Fruit fly (Drosophila melanogaster) whole organism, embryonic: Measurements from ENCODE around the gene CG1764.

ENCODE experiments used
- CG10267 ChIP-seq: fragments of 200-800 bp; sonication (Bioruptor generic); optimal IDR thresholded peaks from 2 replicates; lab custom pipeline; 2018; ENCODE audit warnings: missing biosample characterization, mild to moderate bottlenecking, missing genetic modification characterization, moderate library complexity
- CG10431 ChIP-seq: fragments of 200-800 bp; sonication (Bioruptor generic); optimal IDR thresholded peaks from 3 replicates; lab custom pipeline; 2018; ENCODE audit warnings: missing biosample characterization, mild to moderate bottlenecking, missing genetic modification characterization
- CG12071 ChIP-seq: fragments of 200-800 bp; sonication (Bioruptor generic); optimal IDR thresholded peaks from 3 replicates; lab custom pipeline; 2018; ENCODE audit warnings: missing biosample characterization, mild to moderate bottlenecking, missing genetic modification characterization
- CG15479 ChIP-seq: fragments of 200-800 bp; sonication (Bioruptor generic); optimal IDR thresholded peaks from 3 replicates; lab custom pipeline; 2019; ENCODE audit warnings: missing biosample characterization, mild to moderate bottlenecking, missing genetic modification characterization, moderate library complexity
- CG2120 ChIP-seq: fragments of 200-800 bp; sonication (Bioruptor generic); optimal IDR thresholded peaks from 3 replicates; lab custom pipeline; 2016; ENCODE audit warnings: missing biosample characterization, missing genetic modification characterization
- CG2712 ChIP-seq: fragments of 200-800 bp; optimal IDR thresholded peaks from 3 replicates; lab custom pipeline; 2019; ENCODE audit warnings: missing biosample characterization, mild to moderate bottlenecking, missing genetic modification characterization, moderate library complexity
- CG30020 ChIP-seq: fragments of 200-800 bp; optimal IDR thresholded peaks from 2 replicates; lab custom pipeline; 2019; ENCODE audit warnings: missing biosample characterization, mild to moderate bottlenecking, missing genetic modification characterization, moderate library complexity
- CG33213 ChIP-seq: fragments of 200-800 bp; sonication (Bioruptor generic); optimal IDR thresholded peaks from 3 replicates; lab custom pipeline; 2016; ENCODE audit warnings: missing biosample characterization, missing genetic modification characterization
- CG4328 ChIP-seq: fragments of 200-800 bp; sonication (Bioruptor generic); optimal IDR thresholded peaks from 3 replicates; lab custom pipeline; 2017; ENCODE audit warnings: missing biosample characterization, missing genetic modification reagents, missing genetic modification characterization
- CG6654 ChIP-seq: fragments of 200-800 bp; sonication (Bioruptor generic); optimal IDR thresholded peaks from 2 replicates; lab custom pipeline; 2017; ENCODE audit warnings: missing biosample characterization, mild to moderate bottlenecking, missing genetic modification characterization
- CG7357 ChIP-seq: fragments of 200-800 bp; sonication (Bioruptor generic); IDR thresholded peaks from 3 replicates; pipeline ENCODE4 v1.3.6; 2022; ENCODE audit warnings: missing biosample characterization, missing genetic modification characterization
- CG7372 ChIP-seq: fragments of 200-800 bp; sonication (Bioruptor generic); IDR thresholded peaks from 2 replicates; pipeline ENCODE4 v1.3.6; 2022; ENCODE audit warnings: missing biosample characterization, missing genetic modification characterization
- CG7963 ChIP-seq: fragments of 200-800 bp; sonication (Bioruptor generic); IDR thresholded peaks from 3 replicates; pipeline ENCODE4 v1.3.6; 2022; ENCODE audit warnings: missing biosample characterization, missing genetic modification characterization; ENCODE audit not compliant: partially characterized antibody
- CG8478 ChIP-seq: fragments of >200 bp; optimal IDR thresholded peaks from 2 replicates; lab custom pipeline; 2018
- CG8944 ChIP-seq: fragments of 200-800 bp; sonication (Bioruptor generic); optimal IDR thresholded peaks from 3 replicates; lab custom pipeline; 2016; ENCODE audit warnings: missing biosample characterization, missing genetic modification characterization
- CG9215 ChIP-seq: fragments of 200-800 bp; sonication (Bioruptor generic); IDR thresholded peaks from 2 replicates; pipeline ENCODE4 v1.3.6; 2022; ENCODE audit warnings: missing biosample characterization, missing genetic modification characterization
- CG9876 ChIP-seq: fragments of 200-800 bp; sonication (Bioruptor generic); optimal IDR thresholded peaks from 2 replicates; lab custom pipeline; 2016; ENCODE audit warnings: missing biosample characterization, missing genetic modification characterization
- CoRest ChIP-seq: fragments of 200-800 bp; sonication (Bioruptor generic); optimal IDR thresholded peaks from 3 replicates; lab custom pipeline; 2018; ENCODE audit warnings: missing biosample characterization, mild to moderate bottlenecking, missing genetic modification characterization, moderate library complexity
- Doc2 ChIP-seq: fragments of 200-800 bp; sonication (Bioruptor generic); IDR thresholded peaks from 2 replicates; pipeline ENCODE4 v1.3.6; 2022; ENCODE audit warnings: missing biosample characterization, missing genetic modification characterization
- GATAe ChIP-seq: fragments of 200-800 bp; sonication (Bioruptor generic); conservative IDR thresholded peaks from 2 replicates; pipeline ENCODE4 v1.3.6; 2022; ENCODE audit warnings: missing biosample characterization, missing genetic modification characterization
- Gug ChIP-seq: fragments of 200-800 bp; sonication (Bioruptor generic); IDR thresholded peaks from 4 replicates; pipeline ENCODE4 v1.3.6; 2022; ENCODE audit warnings: missing biosample characterization, missing genetic modification characterization
- H2.0 ChIP-seq: fragments of 200-800 bp; sonication (Bioruptor generic); IDR thresholded peaks from 2 replicates; pipeline ENCODE4 v1.3.6; 2022; ENCODE audit warnings: missing biosample characterization, missing genetic modification characterization
- Med ChIP-seq: fragments of 200-800 bp; sonication (Bioruptor generic); peaks from one replicate; lab custom pipeline; 2016; ENCODE audit warnings: missing biosample characterization, missing genetic modification characterization, mild to moderate bottlenecking, inconsistent platforms, moderate library complexity
- Oaz ChIP-seq: fragments of 200-800 bp; sonication (Bioruptor generic); IDR thresholded peaks from 2 replicates; pipeline ENCODE4 v1.3.6; 2022; ENCODE audit warnings: missing biosample characterization, missing genetic modification characterization
- Spps ChIP-seq: fragments of 200-800 bp; sonication (Bioruptor generic); optimal IDR thresholded peaks from 2 replicates; lab custom pipeline; 2018; ENCODE audit warnings: missing biosample characterization, mild to moderate bottlenecking, missing genetic modification characterization
- TFAM ChIP-seq: fragments of 200-800 bp; sonication (Bioruptor generic); optimal IDR thresholded peaks from 2 replicates; lab custom pipeline; 2017; ENCODE audit warnings: missing biosample characterization, missing genetic modification characterization, inconsistent platforms
- Trl ChIP-seq, 3 experiments: fragments of >200 bp in 2 of 3; fragments of 200-800 bp in 1 of 3; sonication (Bioruptor generic) in 1 of 3; optimal IDR thresholded peaks; 2 replicates in 1 of 3; 3 replicates in 2 of 3; lab custom pipeline; 2016 to 2017; ENCODE audit warnings: missing biosample characterization in 1 of 3, missing genetic modification characterization in 1 of 3
- Usf ChIP-seq: fragments of 200-800 bp; sonication (Bioruptor generic); optimal IDR thresholded peaks from 2 replicates; lab custom pipeline; 2017; ENCODE audit warnings: missing genotype, missing biosample characterization, missing genetic modification characterization
- al ChIP-seq: fragments of 200-800 bp; sonication (Bioruptor generic); IDR thresholded peaks from 2 replicates; pipeline ENCODE4 v1.3.6; 2022; ENCODE audit warnings: missing biosample characterization, missing genetic modification characterization
- aop ChIP-seq: fragments of 200-800 bp; sonication (Bioruptor generic); IDR thresholded peaks from 2 replicates; pipeline ENCODE4 v1.3.6; 2022; ENCODE audit warnings: missing biosample characterization, missing genetic modification characterization
- ara ChIP-seq: fragments of 200-800 bp; sonication (Bioruptor generic); IDR thresholded peaks from 2 replicates; pipeline ENCODE4 v1.3.6; 2022; ENCODE audit warnings: missing biosample characterization, missing genetic modification characterization
- ase ChIP-seq: fragments of 200-800 bp; sonication (Bioruptor generic); IDR thresholded peaks from 3 replicates; pipeline ENCODE4 v1.3.6; 2022; ENCODE audit warnings: missing biosample characterization, missing genetic modification characterization
- az2 ChIP-seq: fragments of 200-800 bp; sonication (Bioruptor generic); optimal IDR thresholded peaks from 3 replicates; lab custom pipeline; 2016; ENCODE audit warnings: missing biosample characterization, missing genetic modification characterization
- bigmax ChIP-seq: fragments of 200-800 bp; sonication (Bioruptor generic); optimal IDR thresholded peaks from 2 replicates; lab custom pipeline; 2018; ENCODE audit warnings: missing biosample characterization, mild to moderate bottlenecking, missing genetic modification characterization
- bsh ChIP-seq, 2 experiments: fragments of 200-800 bp; sonication (Bioruptor generic); optimal IDR thresholded peaks; 2 replicates each; lab custom pipeline; 2017 to 2018; ENCODE audit warnings: mild to moderate bottlenecking in 2 of 2, missing biosample characterization in 2 of 2, missing genetic modification characterization in 2 of 2, moderate library complexity in 1 of 2
- crol ChIP-seq: fragments of 200-800 bp; sonication (Bioruptor generic); IDR thresholded peaks from 2 replicates; pipeline ENCODE4 v1.3.6; 2022; ENCODE audit warnings: missing biosample characterization, missing genetic modification characterization
- crp ChIP-seq, 2 experiments: fragments of 200-800 bp; sonication (Bioruptor generic); optimal IDR thresholded peaks; 2 replicates in 1 of 2; 3 replicates in 1 of 2; lab custom pipeline; 2017; ENCODE audit warnings: missing biosample characterization in 2 of 2, missing genetic modification characterization in 2 of 2, mild to moderate bottlenecking in 1 of 2, moderate library complexity in 1 of 2
- dimm ChIP-seq: fragments of 200-800 bp; sonication (Bioruptor generic); IDR thresholded peaks from 2 replicates; pipeline ENCODE4 v1.3.6; 2022; ENCODE audit warnings: missing biosample characterization, missing genetic modification characterization
- ewg ChIP-seq: fragments of 200-800 bp; sonication (Bioruptor generic); optimal IDR thresholded peaks from 3 replicates; lab custom pipeline; 2017; ENCODE audit warnings: mild to moderate bottlenecking, missing biosample characterization, missing genetic modification reagents, missing genetic modification characterization
- exex ChIP-seq: fragments of 200-800 bp; sonication (Bioruptor generic); optimal IDR thresholded peaks from 4 replicates; lab custom pipeline; 2018; ENCODE audit warnings: missing biosample characterization, mild to moderate bottlenecking, missing genetic modification characterization, moderate library complexity
- gcm2 ChIP-seq: fragments of 200-800 bp; sonication (Bioruptor generic); optimal IDR thresholded peaks from 2 replicates; lab custom pipeline; 2016; ENCODE audit warnings: missing biosample characterization, missing genetic modification characterization
- h ChIP-seq: fragments of >200 bp; optimal IDR thresholded peaks from 2 replicates; lab custom pipeline; 2017
- hb ChIP-seq: fragments of 200-800 bp; sonication (Bioruptor generic); IDR thresholded peaks from 3 replicates; pipeline ENCODE4 v1.3.6; 2022; ENCODE audit warnings: missing biosample characterization, missing genetic modification characterization; ENCODE audit not compliant: partially characterized antibody
- ind ChIP-seq: fragments of 200-800 bp; sonication (Bioruptor generic); optimal IDR thresholded peaks from 3 replicates; lab custom pipeline; 2016; ENCODE audit warnings: missing biosample characterization, missing genetic modification characterization
- luna ChIP-seq: fragments of 200-800 bp; sonication (Bioruptor generic); optimal IDR thresholded peaks from 2 replicates; lab custom pipeline; 2016; ENCODE audit warnings: missing biosample characterization, missing genetic modification characterization
- odd ChIP-seq: fragments of 200-800 bp; sonication (Bioruptor generic); optimal IDR thresholded peaks from 2 replicates; lab custom pipeline; 2017; ENCODE audit warnings: missing biosample characterization, mild to moderate bottlenecking, missing genetic modification characterization
- rib ChIP-seq: fragments of 200-800 bp; sonication (Bioruptor generic); IDR thresholded peaks from 2 replicates; pipeline ENCODE4 v1.3.6; 2022; ENCODE audit warnings: missing biosample characterization, missing genetic modification characterization
- sens-2 ChIP-seq: fragments of 200-800 bp; sonication (Bioruptor generic); IDR thresholded peaks from 2 replicates; pipeline ENCODE4 v1.3.6; 2022; ENCODE audit warnings: missing biosample characterization, missing genetic modification characterization
- slou ChIP-seq: fragments of 200-800 bp; sonication (Bioruptor generic); optimal IDR thresholded peaks from 3 replicates; lab custom pipeline; 2016; ENCODE audit warnings: missing biosample characterization, missing genetic modification characterization
- sna ChIP-seq: fragments of 200-800 bp; sonication (Bioruptor generic); IDR thresholded peaks from 2 replicates; pipeline ENCODE4 v1.3.6; 2022; ENCODE audit warnings: missing biosample characterization, missing genetic modification characterization; ENCODE audit not compliant: partially characterized antibody
- wdn ChIP-seq: fragments of 200-800 bp; sonication (Bioruptor generic); IDR thresholded peaks from 2 replicates; pipeline ENCODE4 v1.3.6; 2022; ENCODE audit warnings: missing biosample characterization, missing genetic modification characterization
- zf30C ChIP-seq: fragments of 200-800 bp; sonication (Bioruptor generic); optimal IDR thresholded peaks from 3 replicates; lab custom pipeline; 2018; ENCODE audit warnings: missing biosample characterization, mild to moderate bottlenecking, missing genetic modification characterization

CG1764 gene

DNA sequence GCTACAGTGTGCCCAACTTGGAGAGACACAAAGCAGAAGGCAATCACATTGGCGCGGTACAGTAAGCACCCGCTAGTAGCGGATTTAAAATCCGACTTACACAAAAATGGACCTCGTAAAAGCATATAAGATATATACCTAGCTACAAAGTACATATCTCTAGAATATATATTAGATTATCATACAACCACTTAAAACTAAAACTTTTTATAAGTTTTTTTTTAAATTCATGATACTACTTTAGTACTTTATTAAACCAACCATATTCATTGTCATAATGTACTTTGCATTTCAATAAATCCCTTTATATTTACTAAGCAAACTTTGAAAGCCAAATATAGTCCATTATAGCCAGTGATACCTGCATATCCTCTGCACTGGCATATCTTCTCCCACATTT lies 27.1 kb downstream of the CG1764 start (continued):
- TF ChIP-seq bsh (GFP tag; optimal IDR thresholded peaks at IDR 0.05; lab: Kevin White, UChicago) = peak; percentile 46 to 57
- no peak for TF ChIP-seq CG9876 (GFP tag; lab: Kevin White, UChicago)
- TF ChIP-seq CG12071 (GFP tag; lab: Kevin White, UChicago) = no peak
- no peak for TF ChIP-seq exex (tag; lab: Kevin White, UChicago)
- TF ChIP-seq bigmax = no peak
- no peak for TF ChIP-seq hb (GFP tag; lab: Robert Waterston, UW)
- TF ChIP-seq CG8478 = no peak
- peak; percentile 28; the same call in 1 of the 2 replicates for TF ChIP-seq al
- no peak for TF ChIP-seq CG4328 (GFP tag; lab: Kevin White, UChicago)
- no peak for TF ChIP-seq Doc2 (GFP tag; lab: Robert Waterston, UW)
- TF ChIP-seq sens-2 = no peak
- TF ChIP-seq TFAM = no peak
- TF ChIP-seq ind = peak; percentile 55
- TF ChIP-seq luna (GFP tag; lab: Kevin White, UChicago) = no peak
- no peak for TF ChIP-seq CG15479
- no peak for TF ChIP-seq wdn (GFP tag; lab: Robert Waterston, UW)
- no peak for TF ChIP-seq odd (GFP tag; lab: Kevin White, UChicago)
- TF ChIP-seq Gug (GFP tag; lab: Robert Waterston, UW) = 0 out of 4 replicates have a peak, but pooled peaks have one; percentile 20
- no peak for TF ChIP-seq CG10431 (GFP tag; lab: Kevin White, UChicago)
- TF ChIP-seq crp (GFP tag; optimal IDR thresholded peaks at IDR 0.05; lab: Kevin White, UChicago) = no peak
- TF ChIP-seq CG8944 (GFP tag; lab: Kevin White, UChicago) = no peak
- TF ChIP-seq slou (GFP tag; lab: Kevin White, UChicago) = no peak
- TF ChIP-seq rib (GFP tag; lab: Robert Waterston, UW) = no peak
- no peak for TF ChIP-seq h (lab: Kevin White, UChicago)
- peak; percentile 2 for TF ChIP-seq CG30020 (tag; lab: Kevin White, UChicago)
- no peak for TF ChIP-seq CG7372 (GFP tag; lab: Robert Waterston, UW)
- no peak for TF ChIP-seq Oaz (GFP tag; lab: Robert Waterston, UW)
- TF ChIP-seq CG9215 = 0 out of 2 replicates have a peak, but pooled peaks have one; percentile 35
- TF ChIP-seq dimm = no peak
- peak; percentile 49 for TF ChIP-seq az2 (GFP tag; lab: Kevin White, UChicago)
- peak; percentile 72 for TF ChIP-seq CG2712 (tag; lab: Kevin White, UChicago)
- no peak for TF ChIP-seq GATAe (GFP tag; lab: Robert Waterston, UW)
- TF ChIP-seq Usf = peak; percentile 27
- TF ChIP-seq ase = no peak
- peak; percentile 19 for TF ChIP-seq CG10267 (tag; lab: Kevin White, UChicago)
- TF ChIP-seq aop (GFP tag; lab: Robert Waterston, UW) = no peak
- TF ChIP-seq CG33213 = no peak
- TF ChIP-seq zf30C (GFP tag; lab: Kevin White, UChicago) = no peak
- no peak for TF ChIP-seq Spps (tag; lab: Kevin White, UChicago)
- TF ChIP-seq CG2120 (GFP tag; lab: Kevin White, UChicago) = no peak
- TF ChIP-seq sna (GFP tag; lab: Robert Waterston, UW) = no peak
- no peak for TF ChIP-seq CG7963 (GFP tag; lab: Robert Waterston, UW)
- TF ChIP-seq CG7357 = peak; percentile 41; the same call in 1 of the 3 replicates
- peak in 1 of 2 experiments; percentile 4 for TF ChIP-seq Trl (optimal IDR thresholded peaks at IDR 0.05; lab: Kevin White, UChicago)
- no peak for TF ChIP-seq Trl (GFP tag; optimal IDR thresholded peaks at IDR 0.05; lab: Kevin White, UChicago)
- peak; percentile 14 for TF ChIP-seq ewg (GFP tag; lab: Kevin White, UChicago)
- TF ChIP-seq gcm2 = no peak
- TF ChIP-seq CG6654 (GFP tag; lab: Kevin White, UChicago) = peak; percentile 18
- TF ChIP-seq Med (GFP tag; lab: Kevin White, UChicago) = peak; percentile 37
- TF ChIP-seq H2.0 (GFP tag; lab: Robert Waterston, UW) = no peak; the same call in 1 of the 2 replicates
- TF ChIP-seq ara (GFP tag; lab: Robert Waterston, UW) = no peak
- TF ChIP-seq CoRest (tag; lab: Kevin White, UChicago) = peak; percentile 73
- TF ChIP-seq crol (GFP tag; lab: Robert Waterston, UW) = peak; percentile 47
